Worm (Caenorhabditis elegans) whole organism, L2 larva: Measurements from ENCODE around the gene athp-2.

Experiments used
- C34F6.9 ChIP-seq: fragments of 150-350 bp; optimal IDR thresholded peaks from 2 replicates; lab custom pipeline; 2014; ENCODE audit warnings: missing biosample characterization, missing genetic modification characterization
- R02D3.7 ChIP-seq: fragments of 150-350 bp; optimal IDR thresholded peaks from 2 replicates; lab custom pipeline; 2014; ENCODE audit warnings: missing biosample characterization, missing genetic modification characterization
- aly-2 ChIP-seq: fragments of 150-350 bp; optimal IDR thresholded peaks from 2 replicates; lab custom pipeline; 2014; ENCODE audit warnings: missing biosample characterization, missing genetic modification characterization
- ama-1 ChIP-seq: fragments of 150-350 bp; optimal IDR thresholded peaks from 2 replicates; lab custom pipeline; 2018; ENCODE audit warnings: inconsistent platforms
- blmp-1 ChIP-seq: sonication (generic microtip); optimal IDR thresholded peaks from 2 replicates; lab custom pipeline; 2017; ENCODE audit warnings: missing genetic modification characterization, mild to moderate bottlenecking, missing compliant biosample characterization, antibody characterized with exemption, moderate library complexity; ENCODE audit not compliant: insufficient read depth
- ceh-82 ChIP-seq: fragments of 150-350 bp; optimal IDR thresholded peaks from 2 replicates; lab custom pipeline; 2014; ENCODE audit warnings: missing biosample characterization, missing genetic modification characterization
- crh-2 ChIP-seq: sonication (generic microtip); optimal IDR thresholded peaks from 2 replicates; lab custom pipeline; 2017; ENCODE audit warnings: missing biosample characterization, missing genetic modification characterization
- dmd-4 ChIP-seq: sonication (generic microtip); optimal IDR thresholded peaks from 2 replicates; lab custom pipeline; 2017; ENCODE audit warnings: missing biosample characterization, missing genetic modification characterization
- elt-1 ChIP-seq: fragments of 150-350 bp; optimal IDR thresholded peaks from 2 replicates; lab custom pipeline; 2014; ENCODE audit warnings: missing biosample characterization, missing genetic modification characterization
- elt-3 ChIP-seq: sonication (generic microtip); optimal IDR thresholded peaks from 2 replicates; lab custom pipeline; 2017; ENCODE audit warnings: missing biosample characterization, missing genetic modification characterization
- fos-1 ChIP-seq: fragments of 150-350 bp; optimal IDR thresholded peaks from 2 replicates; lab custom pipeline; 2014; ENCODE audit warnings: missing biosample characterization, missing genetic modification characterization
- gmeb-1 ChIP-seq: fragments of 150-350 bp; optimal IDR thresholded peaks from 2 replicates; lab custom pipeline; 2014; ENCODE audit warnings: missing biosample characterization, missing genetic modification characterization
- lin-11 ChIP-seq: fragments of 150-350 bp; sonication (generic microtip); optimal IDR thresholded peaks from 2 replicates; lab custom pipeline; 2014; ENCODE audit warnings: missing biosample characterization, missing genetic modification characterization, inconsistent platforms, mixed read lengths
- mab-5 ChIP-seq: fragments of 150-350 bp; optimal IDR thresholded peaks from 2 replicates; lab custom pipeline; 2014; ENCODE audit warnings: missing biosample characterization, missing genetic modification characterization
- nhr-10 ChIP-seq: sonication (generic microtip); optimal IDR thresholded peaks from 2 replicates; lab custom pipeline; 2017; ENCODE audit warnings: missing biosample characterization, missing genetic modification characterization
- nhr-11 ChIP-seq: fragments of 150-350 bp; optimal IDR thresholded peaks from 2 replicates; lab custom pipeline; 2014; ENCODE audit warnings: missing biosample characterization, missing genetic modification characterization
- nhr-12 ChIP-seq: fragments of 150-350 bp; optimal IDR thresholded peaks from 2 replicates; lab custom pipeline; 2014; ENCODE audit warnings: missing biosample characterization, missing genetic modification characterization
- nhr-129 ChIP-seq: fragments of 150-350 bp; optimal IDR thresholded peaks from 2 replicates; lab custom pipeline; 2014; ENCODE audit warnings: missing biosample characterization, missing genetic modification characterization
- nhr-21 ChIP-seq: fragments of 150-350 bp; optimal IDR thresholded peaks from 2 replicates; lab custom pipeline; 2014; ENCODE audit warnings: missing biosample characterization, missing genetic modification characterization
- nhr-23 ChIP-seq: fragments of 150-350 bp; optimal IDR thresholded peaks from 2 replicates; lab custom pipeline; 2014; ENCODE audit warnings: missing biosample characterization, missing genetic modification reagents, missing genetic modification characterization
- nhr-237 ChIP-seq: fragments of 150-350 bp; optimal IDR thresholded peaks from 2 replicates; lab custom pipeline; 2014; ENCODE audit warnings: missing biosample characterization, missing genetic modification characterization
- nhr-25 ChIP-seq: fragments of 150-350 bp; sonication (generic microtip); optimal IDR thresholded peaks from 3 replicates; lab custom pipeline; 2014; ENCODE audit warnings: missing biosample characterization, missing genetic modification characterization
- nhr-6 ChIP-seq: fragments of 150-350 bp; optimal IDR thresholded peaks from 2 replicates; lab custom pipeline; 2014; ENCODE audit warnings: missing biosample characterization, missing genetic modification characterization
- nhr-77 ChIP-seq: fragments of 150-350 bp; optimal IDR thresholded peaks from 2 replicates; lab custom pipeline; 2014; ENCODE audit warnings: missing biosample characterization, missing genetic modification characterization
- sma-3 ChIP-seq: sonication (generic microtip); optimal IDR thresholded peaks from 2 replicates; lab custom pipeline; 2016; ENCODE audit warnings: missing genetic modification reagents, missing genetic modification characterization, missing compliant biosample characterization
- snpc-4 ChIP-seq: fragments of 150-350 bp; optimal IDR thresholded peaks from 2 replicates; lab custom pipeline; 2014; ENCODE audit warnings: missing biosample characterization, missing genetic modification characterization
- unc-39 ChIP-seq: fragments of 150-350 bp; optimal IDR thresholded peaks from 2 replicates; lab custom pipeline; 2014; ENCODE audit warnings: missing biosample characterization, missing genetic modification characterization
- unc-62 ChIP-seq: fragments of 150-350 bp; optimal IDR thresholded peaks from 2 replicates; lab custom pipeline; 2014; ENCODE audit warnings: missing biosample characterization, missing genetic modification reagents, missing genetic modification characterization
- zag-1 ChIP-seq: fragments of 150-350 bp; optimal IDR thresholded peaks from 2 replicates; lab custom pipeline; 2014; ENCODE audit warnings: missing biosample characterization, missing genetic modification characterization
- ztf-11 ChIP-seq: sonication (generic microtip); optimal IDR thresholded peaks from 2 replicates; lab custom pipeline; 2017; ENCODE audit warnings: missing biosample characterization, missing genetic modification characterization
- ztf-4 ChIP-seq: fragments of 150-350 bp; optimal IDR thresholded peaks from 2 replicates; lab custom pipeline; 2014; ENCODE audit warnings: missing biosample characterization, missing genetic modification characterization

The athp-2 gene

ce11 chrII:4301307-4301706 is 38.7 kb upstream of the athp-2 start, which contains the start of gene gtf-2F1:
TSS of gene gtf-2F1 (plus strand) at chrII:4301607.
- TF ChIP-seq sma-3 (GFP tag; lab: Kevin White, UChicago) (no peak), R02D3.7 (tag; lab: Kevin White, UChicago) (no peak), nhr-23 (tag; lab: Kevin White, UChicago) (no peak), nhr-10 (tag; lab: Kevin White, UChicago) (no peak), mab-5 (tag; lab: Kevin White, UChicago) (no peak), nhr-25 (tag; lab: Kevin White, UChicago) (no peak), ztf-11 (tag; lab: Kevin White, UChicago) (no peak)

- no peak for TF ChIP-seq ceh-82
- no peak for TF ChIP-seq nhr-6 (tag; lab: Kevin White, UChicago)
- TF ChIP-seq R02D3.7 (tag; lab: Kevin White, UChicago), result no peak
- TF ChIP-seq crh-2, result no peak
- no peak for TF ChIP-seq unc-39 (tag; lab: Kevin White, UChicago)
- TF ChIP-seq nhr-77 (tag; lab: Kevin White, UChicago), result no peak
- no peak for TF ChIP-seq snpc-4 (tag; lab: Kevin White, UChicago)
Measured at ce11 chrII:4306921-4307630, 32.9 kb upstream of the athp-2 start, which contains the start of gene Y52E8A.3. TSS of gene Y52E8A.3 (minus strand) at chrII:4306971.

DNA sequence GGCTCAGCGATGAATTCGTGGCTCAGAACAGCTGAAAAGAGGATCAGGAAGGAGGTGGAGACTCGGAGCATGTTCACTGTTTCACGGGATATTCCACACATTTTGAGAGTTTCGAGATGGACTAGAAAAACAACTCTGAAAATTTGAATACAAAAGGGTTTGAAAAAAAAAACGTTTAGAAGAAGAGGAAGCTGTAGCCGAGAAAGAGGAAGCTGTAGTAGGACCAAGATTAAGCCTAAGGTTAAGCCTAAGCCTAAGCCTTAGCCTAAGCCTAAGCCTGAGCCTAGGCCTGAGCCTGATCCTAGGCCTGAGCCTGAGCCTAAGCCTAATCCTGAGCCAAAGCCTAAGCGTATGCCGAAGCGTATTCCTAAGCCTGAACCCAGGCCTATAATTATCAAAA is 27.9 kb upstream of the athp-2 start, which contains the start of gene plep-1:
Gene plep-1, minus strand, starts transcription at position 101 of the 400 bp plus-strand sequence.
- TF ChIP-seq nhr-77 (tag; lab: Kevin White, UChicago) (no peak), snpc-4 (tag; lab: Kevin White, UChicago) (no peak), nhr-129 (tag; lab: Kevin White, UChicago) (no peak), unc-39 (tag; lab: Kevin White, UChicago) (no peak)

- TF ChIP-seq ztf-11 (tag; lab: Kevin White, UChicago) (no peak), nhr-21 (tag; lab: Kevin White, UChicago) (no peak), gmeb-1 (tag; lab: Kevin White, UChicago) (no peak), zag-1 (no peak), nhr-10 (tag; lab: Kevin White, UChicago) (no peak), elt-1 (no peak), fos-1 (tag; lab: Kevin White, UChicago) (no peak), nhr-237 (tag; lab: Kevin White, UChicago) (no peak)
Measured at ce11 chrII:4316011-4316410, 24.0 kb upstream of the athp-2 start, which contains the start of gene srw-40. TSS of gene srw-40 (minus strand) at chrII:4316111.

DNA sequence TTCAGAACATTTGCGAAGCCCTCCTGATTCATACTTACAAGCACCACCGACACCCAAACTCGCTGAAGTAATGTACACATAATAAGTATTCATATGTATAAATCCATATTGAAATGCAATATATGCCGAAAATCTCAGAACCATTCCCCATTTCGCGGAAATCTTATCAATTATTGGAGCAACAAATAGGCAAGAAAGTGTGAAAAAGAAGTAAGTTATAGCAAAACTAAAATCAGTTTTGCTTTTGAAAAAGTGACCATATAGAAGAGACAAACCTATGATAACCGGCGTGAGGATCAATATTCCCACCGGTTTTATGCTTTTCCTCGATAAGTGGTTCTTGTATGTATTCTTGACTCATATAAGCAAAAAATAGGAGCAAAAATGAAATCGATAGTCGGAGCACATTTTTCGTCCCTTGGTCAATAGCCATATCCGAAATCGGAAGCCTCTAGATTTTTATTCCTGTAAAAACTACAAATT is 20.4 kb upstream of the athp-2 start, which contains the start of gene Y52E8A.6:
Gene Y52E8A.6, minus strand, starts transcription at position 433 of the 483 bp plus-strand sequence.
- TF ChIP-seq lin-11 (tag; lab: Kevin White, UChicago) (no peak), nhr-237 (tag; lab: Kevin White, UChicago) (no peak), C34F6.9 (tag; lab: Kevin White, UChicago) (no peak), ztf-4 (no peak), unc-62 (GFP tag; lab: Kevin White, UChicago) (no peak), ztf-11 (tag; lab: Kevin White, UChicago) (no peak), nhr-11 (tag; lab: Kevin White, UChicago) (no peak), nhr-10 (tag; lab: Kevin White, UChicago) (no peak), ama-1 (lab: Kevin White, UChicago) (no peak), blmp-1 (tag; lab: Kevin White, UChicago) (no peak), dmd-4 (tag; lab: Kevin White, UChicago) (no peak), nhr-77 (tag; lab: Kevin White, UChicago) (no peak), nhr-23 (tag; lab: Kevin White, UChicago) (no peak), aly-2 (tag; lab: Kevin White, UChicago) (no peak), elt-3 (no peak), nhr-12 (tag; lab: Kevin White, UChicago) (no peak), sma-3 (GFP tag; lab: Kevin White, UChicago) (no peak)
- TF ChIP-seq, all 48 proteins: peak for 0
